Worm (Caenorhabditis elegans) whole organism, L1 larva: ENCODE data around the gene C07G2.5.

ENCODE experiments used
- C04F5.9 ChIP-seq: sonication (generic microtip); optimal IDR thresholded peaks from 2 replicates; lab custom pipeline; 2016; ENCODE audit warnings: missing genetic modification characterization, missing compliant biosample characterization
- aha-1 ChIP-seq: fragments of 150-350 bp; optimal IDR thresholded peaks from 2 replicates; lab custom pipeline; 2014; ENCODE audit warnings: missing biosample characterization, missing genetic modification characterization
- blmp-1 ChIP-seq: fragments of 150-350 bp; optimal IDR thresholded peaks from 2 replicates; lab custom pipeline; 2014; ENCODE audit warnings: missing biosample characterization, missing genetic modification characterization
- ceh-82 ChIP-seq, 3 experiments: fragments of 150-350 bp in 1 of 3; sonication (generic microtip) in 2 of 3; optimal IDR thresholded peaks; 2 replicates each; lab custom pipeline; 2014 to 2017; ENCODE audit warnings: missing biosample characterization in 3 of 3, missing genetic modification characterization in 3 of 3
- ceh-90 ChIP-seq: sonication (generic microtip); optimal IDR thresholded peaks from 2 replicates; lab custom pipeline; 2016; ENCODE audit warnings: missing genetic modification characterization, missing compliant biosample characterization
- efl-1 ChIP-seq, 4 experiments: fragments of 150-350 bp; optimal IDR thresholded peaks in 3 of 4; peaks in 1 of 4; 1 replicate in 1 of 4; 2 replicates in 3 of 4; lab custom pipeline; 2014; ENCODE audit warnings: missing biosample characterization in 2 of 4, missing genetic modification characterization in 2 of 4, missing genetic modification reagents in 2 of 4
- egl-13 ChIP-seq: sonication (generic microtip); optimal IDR thresholded peaks from 2 replicates; lab custom pipeline; 2016; ENCODE audit warnings: missing genotype, missing genetic modification reagents, missing genetic modification characterization, missing compliant biosample characterization
- egl-27 ChIP-seq, 2 experiments: fragments of 150-350 bp in 1 of 2; sonication (generic microtip); optimal IDR thresholded peaks; 3 replicates each; lab custom pipeline; 2017 to 2018; ENCODE audit warnings: missing biosample characterization in 2 of 2, missing genetic modification characterization in 2 of 2, missing genetic modification reagents in 2 of 2
- elt-3 ChIP-seq, 6 experiments: fragments of 150-350 bp in 1 of 6; sonication (generic microtip); optimal IDR thresholded peaks; 2 replicates each; lab custom pipeline; 2017 to 2018; ENCODE audit warnings: missing biosample characterization in 6 of 6, missing genetic modification characterization in 6 of 6, inconsistent platforms in 1 of 6
- ets-5 ChIP-seq: fragments of 200-800 bp; sonication (Bioruptor generic); IDR thresholded peaks from 2 replicates; pipeline ENCODE4 v1.3.6; 2022; ENCODE audit warnings: missing genetic modification characterization, missing compliant biosample characterization
- fkh-10 ChIP-seq: sonication (generic microtip); optimal IDR thresholded peaks from 2 replicates; lab custom pipeline; 2017; ENCODE audit warnings: missing biosample characterization, missing genetic modification reagents, missing genetic modification characterization
- fkh-8 ChIP-seq: sonication (generic microtip); optimal IDR thresholded peaks from 2 replicates; lab custom pipeline; 2016; ENCODE audit warnings: mild to moderate bottlenecking, missing genetic modification characterization, missing compliant biosample characterization
- fos-1 ChIP-seq: fragments of 150-350 bp; optimal IDR thresholded peaks from 2 replicates; lab custom pipeline; 2014; ENCODE audit warnings: missing biosample characterization, missing genetic modification characterization
- hlh-17 ChIP-seq: fragments of 200-800 bp; sonication (Bioruptor generic); optimal IDR thresholded peaks from 2 replicates; lab custom pipeline; 2018; ENCODE audit warnings: missing genetic modification characterization, mild to moderate bottlenecking, missing compliant biosample characterization, moderate library complexity, borderline replicate concordance
- isw-1 ChIP-seq: fragments of 200-800 bp; sonication (Bioruptor generic); IDR thresholded peaks from 2 replicates; pipeline ENCODE4 v1.3.6; 2022; ENCODE audit warnings: missing genetic modification characterization, missing compliant biosample characterization
- lin-14 ChIP-seq: fragments of 200-800 bp; sonication (Bioruptor generic); optimal IDR thresholded peaks from 2 replicates; lab custom pipeline; 2018; ENCODE audit warnings: mild to moderate bottlenecking, missing genetic modification characterization, moderate library complexity, missing compliant biosample characterization
- lin-35 ChIP-seq, 2 experiments: fragments of 150-350 bp; optimal IDR thresholded peaks; 2 replicates each; lab custom pipeline; 2014; ENCODE audit warnings: missing biosample characterization in 2 of 2, missing genetic modification characterization in 2 of 2, missing genetic modification reagents in 2 of 2
- lin-39 ChIP-seq: fragments of 150-350 bp; optimal IDR thresholded peaks from 2 replicates; lab custom pipeline; 2014; ENCODE audit warnings: missing biosample characterization, missing genetic modification reagents, missing genetic modification characterization
- lir-3 ChIP-seq: sonication (generic microtip); optimal IDR thresholded peaks from 2 replicates; lab custom pipeline; 2016; ENCODE audit warnings: mild to moderate bottlenecking, missing genetic modification characterization, moderate library complexity, missing compliant biosample characterization; ENCODE audit not compliant: poor library complexity
- lsy-2 ChIP-seq, 2 experiments: fragments of 150-350 bp; optimal IDR thresholded peaks; 2 replicates each; lab custom pipeline; 2014; ENCODE audit warnings: missing biosample characterization in 2 of 2, missing genetic modification characterization in 2 of 2
- mdl-1 ChIP-seq, 2 experiments: fragments of 150-350 bp; optimal IDR thresholded peaks; 2 replicates each; lab custom pipeline; 2014 to 2017; ENCODE audit warnings: missing biosample characterization in 2 of 2, missing genetic modification characterization in 2 of 2, inconsistent platforms in 1 of 2
- mef-2 ChIP-seq: fragments of 150-350 bp; optimal IDR thresholded peaks from 2 replicates; lab custom pipeline; 2014; ENCODE audit warnings: missing biosample characterization, missing genetic modification characterization
- nhr-11 ChIP-seq: fragments of 150-350 bp; optimal IDR thresholded peaks from 2 replicates; lab custom pipeline; 2014; ENCODE audit warnings: missing biosample characterization, missing genetic modification characterization
- nhr-12 ChIP-seq: sonication (generic microtip); optimal IDR thresholded peaks from 2 replicates; lab custom pipeline; 2017; ENCODE audit warnings: missing biosample characterization, missing genetic modification characterization
- nhr-20 ChIP-seq: sonication (generic microtip); optimal IDR thresholded peaks from 2 replicates; lab custom pipeline; 2016; ENCODE audit warnings: mild to moderate bottlenecking, missing genetic modification characterization, missing compliant biosample characterization
- nhr-237 ChIP-seq: fragments of 150-350 bp; optimal IDR thresholded peaks from 2 replicates; lab custom pipeline; 2014; ENCODE audit warnings: missing biosample characterization, missing genetic modification characterization
- nhr-28 ChIP-seq: fragments of 150-350 bp; optimal IDR thresholded peaks from 2 replicates; lab custom pipeline; 2014; ENCODE audit warnings: missing biosample characterization, missing genetic modification characterization
- nhr-71 ChIP-seq: sonication (generic microtip); optimal IDR thresholded peaks from 2 replicates; lab custom pipeline; 2016; ENCODE audit warnings: mild to moderate bottlenecking, missing genetic modification characterization, moderate library complexity, missing compliant biosample characterization
- nhr-76 ChIP-seq: sonication (generic microtip); optimal IDR thresholded peaks from 2 replicates; lab custom pipeline; 2017; ENCODE audit warnings: missing biosample characterization, missing genetic modification characterization
- nhr-85 ChIP-seq: sonication (generic microtip); peaks from one replicate; lab custom pipeline; 2016; ENCODE audit warnings: missing genetic modification characterization, inconsistent platforms, missing compliant biosample characterization
- nhr-90 ChIP-seq: sonication (generic microtip); optimal IDR thresholded peaks from 2 replicates; lab custom pipeline; 2016; ENCODE audit warnings: mild to moderate bottlenecking, missing genetic modification characterization, missing compliant biosample characterization; ENCODE audit not compliant: poor library complexity
- pag-3 ChIP-seq: sonication (generic microtip); optimal IDR thresholded peaks from 2 replicates; lab custom pipeline; 2017; ENCODE audit warnings: missing genetic modification characterization, mild to moderate bottlenecking, missing compliant biosample characterization, antibody characterized with exemption, borderline replicate concordance; ENCODE audit not compliant: insufficient read depth
- skn-1 ChIP-seq: fragments of 150-350 bp; optimal IDR thresholded peaks from 2 replicates; lab custom pipeline; 2014; ENCODE audit warnings: missing biosample characterization, missing genetic modification characterization
- snu-23 ChIP-seq: sonication (generic microtip); optimal IDR thresholded peaks from 2 replicates; lab custom pipeline; 2016; ENCODE audit warnings: missing genetic modification characterization, missing compliant biosample characterization
- sox-4 ChIP-seq: sonication (generic microtip); optimal IDR thresholded peaks from 2 replicates; lab custom pipeline; 2016; ENCODE audit warnings: missing genetic modification characterization, missing compliant biosample characterization
- swsn-7 ChIP-seq: sonication (generic microtip); optimal IDR thresholded peaks from 2 replicates; lab custom pipeline; 2016; ENCODE audit warnings: missing genetic modification characterization, missing compliant biosample characterization
- tbx-2 ChIP-seq: sonication (generic microtip); optimal IDR thresholded peaks from 2 replicates; lab custom pipeline; 2016; ENCODE audit warnings: missing genetic modification characterization, missing compliant biosample characterization
- tlp-1 ChIP-seq: fragments of 150-350 bp; optimal IDR thresholded peaks from 2 replicates; lab custom pipeline; 2014; ENCODE audit warnings: missing biosample characterization, missing genetic modification characterization
- unc-62 ChIP-seq: fragments of 150-350 bp; optimal IDR thresholded peaks from 2 replicates; lab custom pipeline; 2014; ENCODE audit warnings: missing biosample characterization, missing genetic modification reagents, missing genetic modification characterization
- unc-98 ChIP-seq: fragments of 200-800 bp; sonication (Bioruptor generic); IDR thresholded peaks from 2 replicates; pipeline ENCODE4 v1.3.6; 2022; ENCODE audit warnings: missing genetic modification characterization, missing compliant biosample characterization
- zip-4 ChIP-seq: fragments of 200-800 bp; sonication (Bioruptor generic); optimal IDR thresholded peaks from 2 replicates; lab custom pipeline; 2018; ENCODE audit warnings: mild to moderate bottlenecking, missing genetic modification characterization, moderate library complexity, missing compliant biosample characterization
- ztf-4 ChIP-seq: fragments of 150-350 bp; optimal IDR thresholded peaks from 2 replicates; lab custom pipeline; 2014; ENCODE audit warnings: missing biosample characterization, missing genetic modification characterization

C07G2.5 gene

ce11 chrIII:4517781-4518180, 18.9 kb upstream of the C07G2.5 start:
- TF ChIP-seq blmp-1 (tag; lab: Kevin White, UChicago) (peak; percentile 55), zip-4 (GFP tag; lab: Kevin White, UChicago) (no peak), sox-4 (tag; lab: Kevin White, UChicago) (no peak), lin-14 (peak; percentile 59), snu-23 (GFP tag; lab: Kevin White, UChicago) (peak; percentile 25), nhr-90 (tag; lab: Kevin White, UChicago) (no peak), egl-27 (tag; optimal IDR thresholded peaks at IDR 0.05; lab: Kevin White, UChicago) (no peak), C04F5.9 (tag; lab: Kevin White, UChicago) (no peak), efl-1 (optimal IDR thresholded peaks at IDR 0.05; lab: Kevin White, UChicago) (no peak), efl-1 (GFP tag; optimal IDR thresholded peaks at IDR 0.05 in 1 of 2; lab: Kevin White, UChicago) (peak in 1 of 2 experiments; percentile 30), egl-13 (tag; lab: Kevin White, UChicago) (no peak), nhr-85 (tag; lab: Kevin White, UChicago) (peak; percentile 77)

- TF ChIP-seq blmp-1 (tag; lab: Kevin White, UChicago) (peak; percentile 28), ets-5 (GFP tag; lab: Robert Waterston, UW) (no peak), pag-3 (no peak), unc-62 (GFP tag; lab: Kevin White, UChicago) (no peak), efl-1 (optimal IDR thresholded peaks at IDR 0.05; lab: Kevin White, UChicago) (no peak), efl-1 (GFP tag; optimal IDR thresholded peaks at IDR 0.05 in 1 of 2; lab: Kevin White, UChicago) (peak in 1 of 2 experiments; percentile 61)
Observed at ce11 chrIII:4515173-4515572, 16.3 kb upstream of the C07G2.5 start.

- TF ChIP-seq lin-39 (tag; lab: Kevin White, UChicago), result no peak
- peak; percentile 31 for TF ChIP-seq fkh-8
- peak; percentile 15; the same call in 1 of the 2 replicates for TF ChIP-seq isw-1 (GFP tag; lab: Robert Waterston, UW)
- TF ChIP-seq nhr-71 (tag; lab: Kevin White, UChicago), result peak; percentile 17
- TF ChIP-seq swsn-7 (tag; lab: Kevin White, UChicago), result peak; percentile 1
- TF ChIP-seq nhr-12 (tag; lab: Kevin White, UChicago), result no peak
- peak in 1 of 2 experiments; percentile 30 for TF ChIP-seq lsy-2 (tag; optimal IDR thresholded peaks at IDR 0.05; lab: Kevin White, UChicago)
- peak in 1 of 2 experiments; percentile 2 for TF ChIP-seq mdl-1 (tag; optimal IDR thresholded peaks at IDR 0.05; lab: Kevin White, UChicago)
- peak in 1 of 3 experiments; percentile 22 for TF ChIP-seq ceh-82 (tag; optimal IDR thresholded peaks at IDR 0.05; lab: Kevin White, UChicago)
- peak; percentile 81 for TF ChIP-seq lin-14
Observed at ce11 chrIII:4513926-4514325, 15.1 kb upstream of the C07G2.5 start.

- TF ChIP-seq ztf-4 (tag; lab: Kevin White, UChicago) (no peak), hlh-17 (GFP tag; lab: Kevin White, UChicago) (no peak), aha-1 (tag; lab: Kevin White, UChicago) (no peak), ets-5 (GFP tag; lab: Robert Waterston, UW) (no peak), mdl-1 (tag; optimal IDR thresholded peaks at IDR 0.05; lab: Kevin White, UChicago) (peak in 1 of 2 experiments; percentile 55), egl-27 (tag; optimal IDR thresholded peaks at IDR 0.05; lab: Kevin White, UChicago) (no peak), elt-3 (tag; optimal IDR thresholded peaks at IDR 0.05; lab: Kevin White, UChicago) (peak in 1 of 6 experiments; percentile 23), nhr-20 (peak; percentile 56), skn-1 (peak; percentile 65), lin-35 (GFP tag; optimal IDR thresholded peaks at IDR 0.05; lab: Kevin White, UChicago) (peak; percentile 89 to 93), lin-39 (tag; lab: Kevin White, UChicago) (no peak), tbx-2 (peak; percentile 39), unc-98 (no peak), nhr-11 (tag; lab: Kevin White, UChicago) (no peak), mef-2 (no peak), isw-1 (GFP tag; lab: Robert Waterston, UW) (peak; percentile 37; the same call in 1 of the 2 replicates), nhr-237 (no peak), efl-1 (optimal IDR thresholded peaks at IDR 0.05; lab: Kevin White, UChicago) (peak; percentile 58 to 80), efl-1 (GFP tag; optimal IDR thresholded peaks at IDR 0.05 in 1 of 2; lab: Kevin White, UChicago) (peak; percentile 89 to 98), fos-1 (tag; lab: Kevin White, UChicago) (peak; percentile 9), fkh-10 (GFP tag; lab: Kevin White, UChicago) (no peak), blmp-1 (tag; lab: Kevin White, UChicago) (peak; percentile 57), tlp-1 (tag; lab: Kevin White, UChicago) (no peak), nhr-76 (no peak), ceh-90 (no peak), nhr-28 (tag; lab: Kevin White, UChicago) (no peak), lir-3 (tag; lab: Kevin White, UChicago) (no peak), zip-4 (GFP tag; lab: Kevin White, UChicago) (no peak), sox-4 (tag; lab: Kevin White, UChicago) (no peak)
Observed at ce11 chrIII:4508064-4508905, 9.4 kb upstream of the C07G2.5 start, which contains the start of the genes cct-5 and F25F2.1. Gene cct-5, minus strand, starts transcription at chrIII:4508114. Gene F25F2.1, plus strand, starts transcription at chrIII:4508855.
